Worm (Caenorhabditis elegans): ENCODE data around the gene C29A12.22.

DNA sequence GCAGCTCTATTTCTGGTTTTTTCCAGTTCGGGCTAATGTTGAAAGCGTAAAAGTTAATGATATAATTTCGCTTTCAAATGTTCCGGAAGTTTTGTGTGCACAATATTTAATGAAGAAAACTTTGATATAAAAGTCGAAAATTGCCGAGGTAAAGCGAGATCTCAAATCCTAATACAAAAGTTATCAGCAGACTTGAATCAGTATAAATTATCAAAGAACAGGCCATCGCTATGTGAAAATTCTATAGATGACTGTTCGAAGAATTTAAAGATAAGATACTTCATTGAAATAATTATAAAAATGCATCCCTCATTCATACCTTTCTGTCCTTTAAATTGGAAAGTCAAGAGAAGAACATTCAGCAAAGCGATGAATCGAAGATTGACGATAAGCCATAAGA lies 35.0 kb downstream of the C29A12.22 start, which contains the start of gene C29A12.6:
- TF ChIP-seq lsy-2 (tag; optimal IDR thresholded peaks at IDR 0.05) (no peak), ztf-11 (tag; optimal IDR thresholded peaks at IDR 0.05) (no peak), unc-62 (GFP tag; optimal IDR thresholded peaks at IDR 0.05) (no peak), snpc-4 (tag; optimal IDR thresholded peaks at IDR 0.05) (no peak), lin-13 (tag; optimal IDR thresholded peaks at IDR 0.05) (no peak), pha-4 (tag; optimal IDR thresholded peaks at IDR 0.05) (no peak), hlh-1 (tag; optimal IDR thresholded peaks at IDR 0.05) (no peak), nhr-237 (tag; optimal IDR thresholded peaks at IDR 0.05) (no peak), nhr-2 (tag; optimal IDR thresholded peaks at IDR 0.05) (no peak), unc-39 (tag; optimal IDR thresholded peaks at IDR 0.05) (no peak), elt-3 (tag; optimal IDR thresholded peaks at IDR 0.05) (no peak), ceh-39 (tag; optimal IDR thresholded peaks at IDR 0.05) (no peak), nhr-12 (tag; optimal IDR thresholded peaks at IDR 0.05) (no peak)

Data from whole organism, mixed stage, embryonic.